Fruit fly (Drosophila melanogaster): ENCODE data around the gene rdgA.

rdgA gene

DNA sequence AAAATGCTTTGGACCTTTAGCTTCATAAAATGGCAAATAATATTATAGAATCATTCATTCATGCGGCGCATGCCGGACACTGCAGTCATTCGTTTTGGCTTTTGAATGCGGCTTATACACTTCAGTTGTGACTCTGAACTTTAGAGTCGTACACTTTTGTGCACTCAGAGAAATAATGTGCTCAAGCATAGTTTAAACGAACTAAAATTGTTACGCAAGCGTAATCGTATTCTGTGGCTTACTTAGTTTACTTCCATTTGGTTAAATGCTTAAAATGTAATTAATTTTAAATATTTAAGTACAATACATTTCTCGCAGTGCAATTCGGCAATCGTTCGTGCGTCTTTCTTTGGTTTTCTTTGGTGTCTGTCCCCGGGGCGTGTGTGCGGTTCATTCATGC, 97.5 kb downstream of the rdgA start (continued):
- TF ChIP-seq dmrt99B (tag; optimal IDR thresholded peaks at IDR 0.05) (peak; percentile 56), tna (GFP tag; IDR thresholded peaks at IDR 0.05; ENCODE audit: partially characterized antibody) (no peak), CG12744 (GFP tag; optimal IDR thresholded peaks at IDR 0.05) (no peak), Neu2 (GFP tag; optimal IDR thresholded peaks at IDR 0.05; ENCODE audit: borderline replicate concordance) (no peak), Elba2 (GFP tag; optimal IDR thresholded peaks at IDR 0.05) (no peak), CG15011 (GFP tag; optimal IDR thresholded peaks at IDR 0.05) (no peak), D (optimal IDR thresholded peaks at IDR 0.05) (no peak), D (GFP tag; optimal IDR thresholded peaks at IDR 0.05) (no peak), lab (GFP tag; optimal IDR thresholded peaks at IDR 0.05) (peak; percentile 69), CG15269 (tag; optimal IDR thresholded peaks at IDR 0.05) (peak; percentile 49), sr (GFP tag; IDR thresholded peaks at IDR 0.05) (no peak), ac (GFP tag; optimal IDR thresholded peaks at IDR 0.05) (no peak), stc (GFP tag; IDR thresholded peaks at IDR 0.05) (no peak; the same call in 1 of the 2 replicates), CG7963 (GFP tag; IDR thresholded peaks at IDR 0.05; ENCODE audit: partially characterized antibody) (no peak), cg (GFP tag; optimal IDR thresholded peaks at IDR 0.05) (no peak), lilli (GFP tag; optimal IDR thresholded peaks at IDR 0.05) (peak; percentile 20), tgo (GFP tag; IDR thresholded peaks at IDR 0.05) (peak; percentile 44; the same call in 1 of the 3 replicates), ken (GFP tag; IDR thresholded peaks at IDR 0.05) (no peak), CG3163 (GFP tag; optimal IDR thresholded peaks at IDR 0.05) (no peak), Bgb (GFP tag; IDR thresholded peaks at IDR 0.05; ENCODE audit: partially characterized antibody) (no peak), CG10431 (GFP tag; optimal IDR thresholded peaks at IDR 0.05) (no peak), CG14860 (GFP tag; IDR thresholded peaks at IDR 0.05; ENCODE audit: partially characterized antibody) (no peak), CG16815 (GFP tag; optimal IDR thresholded peaks at IDR 0.05) (no peak), da (GFP tag; optimal IDR thresholded peaks at IDR 0.05) (no peak), unpg (GFP tag; optimal IDR thresholded peaks at IDR 0.05) (peak; percentile 45), CG13123 (GFP tag; optimal IDR thresholded peaks at IDR 0.05) (no peak), CG6813 (GFP tag; optimal IDR thresholded peaks at IDR 0.05) (no peak), jumu (GFP tag; optimal IDR thresholded peaks at IDR 0.05) (no peak), chn (GFP tag; optimal IDR thresholded peaks at IDR 0.05) (no peak), CG12391 (tag; optimal IDR thresholded peaks at IDR 0.05) (peak; percentile 40), Fer3 (tag; optimal IDR thresholded peaks at IDR 0.05) (peak; percentile 41), MTF-1 (GFP tag; optimal IDR thresholded peaks at IDR 0.05; ENCODE audit: borderline replicate concordance) (no peak), CG12659 (GFP tag; optimal IDR thresholded peaks at IDR 0.05) (peak; percentile 8), CG18619 (GFP tag; optimal IDR thresholded peaks at IDR 0.05) (peak; percentile 12), CG7745 (tag; optimal IDR thresholded peaks at IDR 0.05) (no peak), Blimp-1 (GFP tag; optimal IDR thresholded peaks at IDR 0.05) (no peak), yki (optimal IDR thresholded peaks at IDR 0.05) (no peak), CG10267 (tag; optimal IDR thresholded peaks at IDR 0.05) (peak; percentile 1), CG6791 (GFP tag; IDR thresholded peaks at IDR 0.05; ENCODE audit: partially characterized antibody) (no peak), pzg (GFP tag; optimal IDR thresholded peaks at IDR 0.05) (no peak), wor (GFP tag; IDR thresholded peaks at IDR 0.05) (0 out of 2 replicates have a peak, but pooled peaks have one; percentile 16), CG11696 (GFP tag; IDR thresholded peaks at IDR 0.05) (no peak), luna (GFP tag; optimal IDR thresholded peaks at IDR 0.05) (no peak), HmgD (GFP tag; optimal IDR thresholded peaks at IDR 0.05) (no peak), Bteb2 (GFP tag; optimal IDR thresholded peaks at IDR 0.05) (no peak), CG8089 (GFP tag; optimal IDR thresholded peaks at IDR 0.05) (no peak), cad (GFP tag; optimal IDR thresholded peaks at IDR 0.05) (no peak), HLH3B (GFP tag; IDR thresholded peaks at IDR 0.05) (0 out of 2 replicates have a peak, but pooled peaks have one; percentile 22), bsh (GFP tag; optimal IDR thresholded peaks at IDR 0.05) (no peak), grn (GFP tag; optimal IDR thresholded peaks at IDR 0.05) (no peak), bigmax (GFP tag; optimal IDR thresholded peaks at IDR 0.05) (no peak)

All from whole organism, embryonic.